Worm (Caenorhabditis elegans) whole organism, mixed stage, embryonic: Measurements from ENCODE around the gene F19C6.5.

Experiments
- ces-1 ChIP-seq: fragments of 150-350 bp; optimal IDR thresholded peaks from 2 replicates; lab custom pipeline; 2014; ENCODE audit warnings: missing biosample characterization, missing genetic modification reagents, missing genetic modification characterization
- elt-1 ChIP-seq: sonication (generic microtip); optimal IDR thresholded peaks from 2 replicates; lab custom pipeline; 2017; ENCODE audit warnings: missing genetic modification characterization, mild to moderate bottlenecking, missing compliant biosample characterization, antibody characterized with exemption, moderate library complexity, borderline replicate concordance; ENCODE audit not compliant: insufficient read depth
- elt-3 ChIP-seq: fragments of 150-350 bp; optimal IDR thresholded peaks from 2 replicates; lab custom pipeline; 2014; ENCODE audit warnings: missing biosample characterization, missing genetic modification characterization
- lin-13 ChIP-seq: fragments of 150-350 bp; optimal IDR thresholded peaks from 2 replicates; lab custom pipeline; 2014; ENCODE audit warnings: missing biosample characterization, missing genetic modification characterization
- mab-5 ChIP-seq: fragments of 150-350 bp; optimal IDR thresholded peaks from 2 replicates; lab custom pipeline; 2014; ENCODE audit warnings: missing biosample characterization, missing genetic modification characterization
- nhr-12 ChIP-seq: fragments of 150-350 bp; optimal IDR thresholded peaks from 2 replicates; lab custom pipeline; 2014; ENCODE audit warnings: missing biosample characterization, missing genetic modification characterization
- nhr-237 ChIP-seq: fragments of 150-350 bp; optimal IDR thresholded peaks from 2 replicates; lab custom pipeline; 2014; ENCODE audit warnings: missing biosample characterization, missing genetic modification characterization
- nhr-28 ChIP-seq: fragments of 150-350 bp; optimal IDR thresholded peaks from 2 replicates; lab custom pipeline; 2014; ENCODE audit warnings: missing biosample characterization, missing genetic modification characterization
- nhr-76 ChIP-seq: sonication (generic microtip); optimal IDR thresholded peaks from 2 replicates; lab custom pipeline; 2017; ENCODE audit warnings: missing biosample characterization, missing genetic modification characterization
- pha-4 ChIP-seq: fragments of 150-350 bp; optimal IDR thresholded peaks from 2 replicates; lab custom pipeline; 2018; ENCODE audit warnings: missing biosample characterization, missing genetic modification reagents, missing genetic modification characterization
- snpc-4 ChIP-seq: fragments of 150-350 bp; optimal IDR thresholded peaks from 2 replicates; lab custom pipeline; 2014; ENCODE audit warnings: missing biosample characterization, missing genetic modification characterization
- sptf-1 ChIP-seq: sonication (generic microtip); optimal IDR thresholded peaks from 2 replicates; lab custom pipeline; 2017; ENCODE audit warnings: mild to moderate bottlenecking, missing genetic modification characterization, moderate library complexity, missing compliant biosample characterization
- ztf-11 ChIP-seq: fragments of 150-350 bp; optimal IDR thresholded peaks from 2 replicates; lab custom pipeline; 2014; ENCODE audit warnings: missing biosample characterization, missing genetic modification characterization

DNA sequence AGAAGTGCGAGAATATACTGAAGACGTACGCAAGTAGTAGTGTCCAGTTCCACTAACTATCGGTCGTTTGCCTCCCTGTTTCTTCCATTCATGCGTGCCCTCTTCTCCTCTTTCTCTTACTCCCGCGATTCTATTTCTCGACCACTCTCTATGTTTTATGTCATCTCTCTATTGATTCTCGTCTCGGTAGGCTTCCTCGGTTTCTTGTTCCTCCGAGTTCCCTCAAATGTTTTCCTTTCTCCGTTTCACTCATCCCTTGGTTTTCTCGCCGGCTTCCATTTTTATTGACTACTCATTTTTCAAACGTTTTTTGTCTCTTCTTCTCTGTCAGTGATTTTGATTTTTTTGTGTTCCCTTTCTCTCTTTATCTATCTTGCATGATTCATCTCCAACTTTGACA is 41.6 kb upstream of the F19C6.5 start:
- TF ChIP-seq elt-3 (tag; lab: Kevin White, UChicago) (no peak), nhr-28 (tag; lab: Kevin White, UChicago) (no peak), snpc-4 (no peak), sptf-1 (no peak), nhr-76 (tag; lab: Kevin White, UChicago) (no peak), pha-4 (tag; lab: Kevin White, UChicago) (no peak), nhr-12 (no peak), elt-1 (no peak), mab-5 (tag; lab: Kevin White, UChicago) (no peak), lin-13 (tag; lab: Kevin White, UChicago) (no peak), nhr-237 (no peak), ces-1 (peak; percentile 61), ztf-11 (tag; lab: Kevin White, UChicago) (no peak)
